Fruit fly (Drosophila melanogaster): ENCODE measurements around the gene ush.

The ush gene

dm6 chr2L:427338-428234 lies 48.4 kb upstream of the ush start (continued):
- no peak for TF ChIP-seq CG8290 (GFP tag; optimal IDR thresholded peaks at IDR 0.05)
- TF ChIP-seq CG8290 (tag; optimal IDR thresholded peaks at IDR 0.05): no peak
- TF ChIP-seq NC2α (GFP tag; optimal IDR thresholded peaks at IDR 0.05): no peak
- TF ChIP-seq hbn (GFP tag; IDR thresholded peaks at IDR 0.05; ENCODE audit: partially characterized antibody): no peak
- TF ChIP-seq CG3065 (GFP tag; optimal IDR thresholded peaks at IDR 0.05): no peak
- no peak for TF ChIP-seq Spps (tag; optimal IDR thresholded peaks at IDR 0.05)
- no peak for TF ChIP-seq CG8089 (GFP tag; optimal IDR thresholded peaks at IDR 0.05)
- TF ChIP-seq org-1 (GFP tag; optimal IDR thresholded peaks at IDR 0.05): no peak
- no peak for TF ChIP-seq CG7839 (tag; optimal IDR thresholded peaks at IDR 0.05)
- TF ChIP-seq CG15696 (tag; optimal IDR thresholded peaks at IDR 0.05): no peak
- TF ChIP-seq CG8388 (GFP tag; optimal IDR thresholded peaks at IDR 0.05): no peak
- TF ChIP-seq lola (GFP tag; optimal IDR thresholded peaks at IDR 0.05): no peak
- TF ChIP-seq knrl (GFP tag; IDR thresholded peaks at IDR 0.05; ENCODE audit: partially characterized antibody): no peak
- peak; percentile 52; the same call in 1 of the 2 replicates for TF ChIP-seq CG17328 (GFP tag; IDR thresholded peaks at IDR 0.05)
- peak; percentile 41 for TF ChIP-seq CG32532 (GFP tag; IDR thresholded peaks at IDR 0.05)
- TF ChIP-seq Rx (GFP tag; IDR thresholded peaks at IDR 0.05): 0 out of 2 replicates have a peak, but pooled peaks have one; percentile 10
- peak; percentile 37 for TF ChIP-seq slbo (GFP tag; IDR thresholded peaks at IDR 0.05)
- TF ChIP-seq ERR (GFP tag; optimal IDR thresholded peaks at IDR 0.05): no peak
- no peak for TF ChIP-seq cas (GFP tag; IDR thresholded peaks at IDR 0.05)
- no peak for TF ChIP-seq Dbx (GFP tag; IDR thresholded peaks at IDR 0.05)
- TF ChIP-seq CG30020 (tag; optimal IDR thresholded peaks at IDR 0.05): no peak
- TF ChIP-seq Hey (tag; optimal IDR thresholded peaks at IDR 0.05): no peak
- TF ChIP-seq CG2129 (GFP tag; IDR thresholded peaks at IDR 0.05; ENCODE audit: partially characterized antibody): no peak
- peak; percentile 93 for TF ChIP-seq Drgx (GFP tag; IDR thresholded peaks at IDR 0.05)
- no peak for TF ChIP-seq slp2 (GFP tag; optimal IDR thresholded peaks at IDR 0.05)
- peak; percentile 6 for TF ChIP-seq lilli (GFP tag; optimal IDR thresholded peaks at IDR 0.05)
- TF ChIP-seq ttk (GFP tag; IDR thresholded peaks at IDR 0.05): no peak
- no peak for TF ChIP-seq CG8359 (GFP tag; optimal IDR thresholded peaks at IDR 0.05; ENCODE audit: borderline replicate concordance)
- TF ChIP-seq tup (GFP tag; optimal IDR thresholded peaks at IDR 0.05): no peak
- TF ChIP-seq Adf1 (GFP tag; IDR thresholded peaks at IDR 0.05): peak; percentile 28; the same call in 1 of the 2 replicates
- no peak for TF ChIP-seq Hr51 (GFP tag; optimal IDR thresholded peaks at IDR 0.05)
- no peak for TF ChIP-seq ssp (GFP tag; IDR thresholded peaks at IDR 0.05)
- no peak for TF ChIP-seq prd (optimal IDR thresholded peaks at IDR 0.05)
- TF ChIP-seq prd (GFP tag; IDR thresholded peaks at IDR 0.05): peak; percentile 62
- no peak for TF ChIP-seq CG15479 (GFP tag; optimal IDR thresholded peaks at IDR 0.05)
- TF ChIP-seq Hmx (GFP tag; optimal IDR thresholded peaks at IDR 0.05): no peak
- no peak for TF ChIP-seq Gug (GFP tag; IDR thresholded peaks at IDR 0.05)
- no peak for TF ChIP-seq gt (GFP tag; IDR thresholded peaks at IDR 0.05)
- peak; percentile 22 for TF ChIP-seq Chrac-16 (GFP tag; optimal IDR thresholded peaks at IDR 0.05)
- TF ChIP-seq Side (GFP tag; optimal IDR thresholded peaks at IDR 0.05): peak; percentile 1
- no peak for TF ChIP-seq B-H2 (GFP tag; optimal IDR thresholded peaks at IDR 0.05)
- no peak for TF ChIP-seq dimm (GFP tag; IDR thresholded peaks at IDR 0.05)
- no peak for TF ChIP-seq onecut (GFP tag; IDR thresholded peaks at IDR 0.05)
- TF ChIP-seq sd (tag; optimal IDR thresholded peaks at IDR 0.05): no peak
- TF ChIP-seq CG8765 (GFP tag; IDR thresholded peaks at IDR 0.05): no peak
- no peak for TF ChIP-seq CG9932 (GFP tag; IDR thresholded peaks at IDR 0.05)
- no peak for TF ChIP-seq Hand (GFP tag; optimal IDR thresholded peaks at IDR 0.05)
- no peak for TF ChIP-seq BtbVII (GFP tag; optimal IDR thresholded peaks at IDR 0.05)
- no peak for TF ChIP-seq sc (optimal IDR thresholded peaks at IDR 0.05)
- TF ChIP-seq sc (GFP tag; optimal IDR thresholded peaks at IDR 0.05): no peak

Measured in whole organism, embryonic.